Fruit fly (Drosophila melanogaster): Measurements from ENCODE around the gene ValRS-m.

The ValRS-m gene

DNA sequence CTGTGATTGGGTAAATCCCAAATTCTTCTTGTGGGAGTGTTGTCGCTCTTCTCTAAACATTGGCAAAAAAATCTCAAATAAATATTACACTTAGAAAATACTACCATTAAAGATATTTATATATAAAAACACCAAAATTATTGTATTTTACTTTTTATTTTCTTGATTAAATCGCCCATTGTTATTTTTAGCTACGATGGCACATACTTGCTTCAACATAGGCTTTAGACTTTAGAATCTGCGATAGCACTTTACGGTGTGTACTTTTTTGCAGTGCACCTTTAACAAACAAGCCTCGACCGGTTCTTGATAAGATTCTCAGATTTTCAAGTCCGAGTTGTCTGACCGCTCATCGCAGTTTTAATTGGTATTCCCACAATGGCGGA, 9.9 kb downstream of the ValRS-m start, which contains the start of gene GNBP3 (continued):
- TF ChIP-seq pnt (GFP tag; optimal IDR thresholded peaks at IDR 0.05) (no peak), CG10209 (GFP tag; optimal IDR thresholded peaks at IDR 0.05) (peak; percentile 44), NFAT (GFP tag; IDR thresholded peaks at IDR 0.05) (0 out of 2 replicates have a peak, but pooled peaks have one; percentile 11), sim (GFP tag; IDR thresholded peaks at IDR 0.05) (no peak), CG30403 (GFP tag; optimal IDR thresholded peaks at IDR 0.05) (peak; percentile 62), Dfd (GFP tag; optimal IDR thresholded peaks at IDR 0.05) (no peak), Elba2 (GFP tag; optimal IDR thresholded peaks at IDR 0.05) (no peak), Drgx (GFP tag; IDR thresholded peaks at IDR 0.05) (peak; percentile 74), CG6689 (GFP tag; IDR thresholded peaks at IDR 0.05) (peak; percentile 53; the same call in 1 of the 2 replicates), pita (GFP tag; optimal IDR thresholded peaks at IDR 0.05) (no peak), CG14965 (GFP tag; optimal IDR thresholded peaks at IDR 0.05; ENCODE audit: borderline replicate concordance) (no peak), tx (GFP tag; optimal IDR thresholded peaks at IDR 0.05) (no peak), CG1603 (tag; optimal IDR thresholded peaks at IDR 0.05) (no peak), CG8944 (GFP tag; optimal IDR thresholded peaks at IDR 0.05) (no peak), CG6683 (GFP tag; optimal IDR thresholded peaks at IDR 0.05) (peak; percentile 75), nmo (GFP tag; optimal IDR thresholded peaks at IDR 0.05) (peak; percentile 50), CG7271 (tag; optimal IDR thresholded peaks at IDR 0.05) (no peak), CG12104 (GFP tag; optimal IDR thresholded peaks at IDR 0.05) (peak; percentile 22), en (GFP tag; optimal IDR thresholded peaks at IDR 0.05) (no peak), gsb-n (tag; optimal IDR thresholded peaks at IDR 0.05) (peak; percentile 35), Antp (GFP tag; optimal IDR thresholded peaks at IDR 0.05) (no peak), Ets97D (GFP tag; optimal IDR thresholded peaks at IDR 0.05) (no peak), Usf (GFP tag; optimal IDR thresholded peaks at IDR 0.05) (peak; percentile 17), CG10267 (tag; optimal IDR thresholded peaks at IDR 0.05) (peak; percentile 81), CG34422 (GFP tag; IDR thresholded peaks at IDR 0.05) (no peak), zfh1 (GFP tag; IDR thresholded peaks at IDR 0.05) (peak; percentile 60; the same call in 2 of the 3 replicates), CG3838 (GFP tag; optimal IDR thresholded peaks at IDR 0.05) (no peak), vnd (GFP tag; IDR thresholded peaks at IDR 0.05; ENCODE audit: partially characterized antibody) (no peak), CG12299 (tag; optimal IDR thresholded peaks at IDR 0.05) (no peak), CG11093 (GFP tag; IDR thresholded peaks at IDR 0.05) (no peak), TFAM (GFP tag; optimal IDR thresholded peaks at IDR 0.05) (no peak), CG11398 (GFP tag; optimal IDR thresholded peaks at IDR 0.05) (no peak), CG10979 (tag; optimal IDR thresholded peaks at IDR 0.05) (peak; percentile 55), Bdp1 (GFP tag; optimal IDR thresholded peaks at IDR 0.05) (no peak), org-1 (GFP tag; optimal IDR thresholded peaks at IDR 0.05) (no peak), Myb (GFP tag; optimal IDR thresholded peaks at IDR 0.05) (no peak), NK7.1 (GFP tag; optimal IDR thresholded peaks at IDR 0.05) (no peak), Eip74EF (GFP tag; optimal IDR thresholded peaks at IDR 0.05) (no peak), HLH4C (GFP tag; IDR thresholded peaks at IDR 0.05; ENCODE audit: partially characterized antibody) (no peak), ranshi (GFP tag; IDR thresholded peaks at IDR 0.05) (0 out of 2 replicates have a peak, but pooled peaks have one; percentile 32), dati (GFP tag; IDR thresholded peaks at IDR 0.05) (no peak), Dek (tag; optimal IDR thresholded peaks at IDR 0.05) (peak; percentile 60), gsb (GFP tag; IDR thresholded peaks at IDR 0.05) (no peak), CG4360 (GFP tag; IDR thresholded peaks at IDR 0.05) (no peak), Meics (GFP tag; optimal IDR thresholded peaks at IDR 0.05) (peak; percentile 83), CG10462 (GFP tag; optimal IDR thresholded peaks at IDR 0.05) (no peak), CG2678 (tag; optimal IDR thresholded peaks at IDR 0.05) (peak; percentile 87), gem (tag; optimal IDR thresholded peaks at IDR 0.05) (peak; percentile 80), HmgD (GFP tag; optimal IDR thresholded peaks at IDR 0.05) (no peak), BtbVII (GFP tag; optimal IDR thresholded peaks at IDR 0.05) (peak; percentile 86), rib (GFP tag; IDR thresholded peaks at IDR 0.05) (no peak), CG12155 (GFP tag; optimal IDR thresholded peaks at IDR 0.05) (peak; percentile 12)

Measured in whole organism, embryonic.